Fruit fly (Drosophila melanogaster) whole organism, prepupa: ENCODE measurements around the gene CG33272.
A peak's percentile ranks its signal among the peaks of the same experiment; 100 is the strongest.

ENCODE experiments used
- Blimp-1 ChIP-seq: fragments of 200-800 bp; sonication (Bioruptor generic); optimal IDR thresholded peaks from 3 replicates; lab custom pipeline; 2017; ENCODE audit warnings: missing biosample characterization, missing genetic modification characterization, mild to moderate bottlenecking, moderate library complexity, missing genetic modification reagents
- CG10631 ChIP-seq: fragments of 200-800 bp; sonication (Bioruptor generic); optimal IDR thresholded peaks from 2 replicates; lab custom pipeline; 2016; ENCODE audit warnings: missing biosample characterization, missing genetic modification characterization
- CG10669 ChIP-seq: fragments of 200-800 bp; sonication (Bioruptor generic); optimal IDR thresholded peaks from 3 replicates; lab custom pipeline; 2018; ENCODE audit warnings: missing biosample characterization, mild to moderate bottlenecking, missing genetic modification characterization, moderate library complexity
- CG11762 ChIP-seq: fragments of 200-800 bp; sonication (Bioruptor generic); optimal IDR thresholded peaks from 3 replicates; lab custom pipeline; 2016; ENCODE audit warnings: missing biosample characterization, missing genetic modification characterization; ENCODE audit not compliant: insufficient read depth
- CG11902 ChIP-seq: fragments of 200-800 bp; sonication (Bioruptor generic); optimal IDR thresholded peaks from 3 replicates; lab custom pipeline; 2016; ENCODE audit warnings: missing biosample characterization, missing genetic modification characterization
- CG15336 ChIP-seq: fragments of 200-800 bp; sonication (Bioruptor generic); IDR thresholded peaks from 2 replicates; pipeline ENCODE4 v1.3.6; 2022; ENCODE audit warnings: missing biosample characterization, missing genetic modification characterization
- CG3032 ChIP-seq: fragments of 200-800 bp; optimal IDR thresholded peaks from 2 replicates; lab custom pipeline; 2019; ENCODE audit warnings: missing biosample characterization, mild to moderate bottlenecking, missing genetic modification characterization, moderate library complexity
- CG31627 ChIP-seq: fragments of 200-800 bp; sonication (Bioruptor generic); optimal IDR thresholded peaks from 3 replicates; lab custom pipeline; 2016; ENCODE audit warnings: missing biosample characterization, missing genetic modification characterization
- CG34406 ChIP-seq: fragments of 200-800 bp; sonication (Bioruptor generic); optimal IDR thresholded peaks from 3 replicates; lab custom pipeline; 2016; ENCODE audit warnings: missing biosample characterization, missing genetic modification characterization
- CG3919 ChIP-seq: fragments of 200-800 bp; sonication (Bioruptor generic); optimal IDR thresholded peaks from 3 replicates; lab custom pipeline; 2016; ENCODE audit warnings: missing biosample characterization, missing genetic modification characterization
- CG4318 ChIP-seq: fragments of 200-800 bp; sonication (Bioruptor generic); optimal IDR thresholded peaks from 3 replicates; lab custom pipeline; 2017; ENCODE audit warnings: missing biosample characterization, mild to moderate bottlenecking, missing genetic modification characterization
- CG6163 ChIP-seq: fragments of 200-800 bp; sonication (Bioruptor generic); IDR thresholded peaks from 3 replicates; pipeline ENCODE4 v1.3.6; 2022; ENCODE audit warnings: missing biosample characterization, missing genetic modification characterization
- CG6792 ChIP-seq: fragments of 200-800 bp; sonication (Bioruptor generic); optimal IDR thresholded peaks from 3 replicates; lab custom pipeline; 2016; ENCODE audit warnings: missing biosample characterization, missing genetic modification characterization
- CG6808 ChIP-seq: fragments of 200-800 bp; sonication (Bioruptor generic); optimal IDR thresholded peaks from 3 replicates; lab custom pipeline; 2017; ENCODE audit warnings: missing biosample characterization, missing genetic modification characterization, mild to moderate bottlenecking, moderate library complexity, missing genetic modification reagents
- CG6854 ChIP-seq: fragments of 200-800 bp; sonication (Bioruptor generic); optimal IDR thresholded peaks from 2 replicates; lab custom pipeline; 2017; ENCODE audit warnings: missing biosample characterization, mild to moderate bottlenecking, missing genetic modification characterization
- CG7368 ChIP-seq: fragments of 200-800 bp; sonication (Bioruptor generic); optimal IDR thresholded peaks from 3 replicates; lab custom pipeline; 2016; ENCODE audit warnings: missing biosample characterization, missing genetic modification characterization
- CG8119 ChIP-seq: fragments of 200-800 bp; sonication (Bioruptor generic); IDR thresholded peaks from 3 replicates; pipeline ENCODE4 v1.3.6; 2022; ENCODE audit warnings: missing biosample characterization, missing genetic modification characterization
- CG8319 ChIP-seq: fragments of 200-800 bp; sonication (Bioruptor generic); optimal IDR thresholded peaks from 3 replicates; lab custom pipeline; 2016; ENCODE audit warnings: missing biosample characterization, missing genetic modification characterization
- CG9139 ChIP-seq: fragments of 200-800 bp; sonication (Bioruptor generic); optimal IDR thresholded peaks from 3 replicates; lab custom pipeline; 2017; ENCODE audit warnings: missing biosample characterization, mild to moderate bottlenecking, missing genetic modification characterization
- Eip75B ChIP-seq: fragments of 200-800 bp; sonication (Bioruptor generic); optimal IDR thresholded peaks from 3 replicates; lab custom pipeline; 2016; ENCODE audit warnings: missing biosample characterization, missing genetic modification characterization
- Eip78C ChIP-seq: fragments of 200-800 bp; sonication (Bioruptor generic); peaks from one replicate; lab custom pipeline; 2016; ENCODE audit warnings: missing biosample characterization, missing genetic modification characterization
- Eip93F ChIP-seq: fragments of 200-800 bp; sonication (Bioruptor generic); optimal IDR thresholded peaks from 2 replicates; lab custom pipeline; 2016; ENCODE audit warnings: missing biosample characterization, mild to moderate bottlenecking, missing genetic modification characterization
- Ets21C ChIP-seq: fragments of 200-800 bp; sonication (Bioruptor generic); optimal IDR thresholded peaks from 3 replicates; lab custom pipeline; 2016; ENCODE audit warnings: missing biosample characterization, missing genetic modification characterization
- Hr38 ChIP-seq: sonication (Bioruptor generic); optimal IDR thresholded peaks from 2 replicates; lab custom pipeline; 2016; ENCODE audit warnings: missing biosample characterization, missing genetic modification characterization
- Hr39 ChIP-seq: fragments of 200-800 bp; sonication (Bioruptor generic); optimal IDR thresholded peaks from 2 replicates; lab custom pipeline; 2016; ENCODE audit warnings: missing biosample characterization, missing genetic modification characterization
- Hr4 ChIP-seq: fragments of 200-800 bp; sonication (Bioruptor generic); optimal IDR thresholded peaks from 3 replicates; lab custom pipeline; 2016; ENCODE audit warnings: missing biosample characterization, missing genetic modification characterization
- Lpt ChIP-seq: fragments of 200-800 bp; sonication (Bioruptor generic); optimal IDR thresholded peaks from 3 replicates; lab custom pipeline; 2016; ENCODE audit warnings: missing biosample characterization, missing genetic modification characterization
- Met ChIP-seq: fragments of 200-800 bp; sonication (Bioruptor generic); optimal IDR thresholded peaks from 3 replicates; lab custom pipeline; 2016; ENCODE audit warnings: missing biosample characterization, missing genetic modification characterization
- OdsH ChIP-seq: fragments of 200-800 bp; sonication (Bioruptor generic); optimal IDR thresholded peaks from 3 replicates; lab custom pipeline; 2016; ENCODE audit warnings: missing biosample characterization, missing genetic modification characterization
- Smox ChIP-seq: fragments of 200-800 bp; sonication (Bioruptor generic); optimal IDR thresholded peaks from 3 replicates; lab custom pipeline; 2016; ENCODE audit warnings: missing biosample characterization, missing genetic modification characterization
- Sox102F ChIP-seq: fragments of 200-800 bp; sonication (Bioruptor generic); optimal IDR thresholded peaks from 2 replicates; lab custom pipeline; 2016; ENCODE audit warnings: missing biosample characterization, mild to moderate bottlenecking, missing genetic modification characterization
- Sox14 ChIP-seq: fragments of 200-800 bp; sonication (Bioruptor generic); optimal IDR thresholded peaks from 3 replicates; lab custom pipeline; 2016; ENCODE audit warnings: missing biosample characterization, missing genetic modification characterization
- Sox15 ChIP-seq: fragments of 200-800 bp; sonication (Bioruptor generic); optimal IDR thresholded peaks from 3 replicates; lab custom pipeline; 2016; ENCODE audit warnings: missing biosample characterization, missing genetic modification characterization
- achi ChIP-seq: fragments of 200-800 bp; sonication (Bioruptor generic); optimal IDR thresholded peaks from 3 replicates; lab custom pipeline; 2016; ENCODE audit warnings: missing biosample characterization, missing genetic modification characterization
- acj6 ChIP-seq: fragments of 200-800 bp; sonication (Bioruptor generic); optimal IDR thresholded peaks from 3 replicates; lab custom pipeline; 2016; ENCODE audit warnings: missing biosample characterization, missing genetic modification characterization
- dac ChIP-seq: fragments of 200-800 bp; sonication (Bioruptor generic); optimal IDR thresholded peaks from 2 replicates; lab custom pipeline; 2017; ENCODE audit warnings: missing biosample characterization, mild to moderate bottlenecking, missing genetic modification characterization
- dsx ChIP-seq: fragments of 200-800 bp; optimal IDR thresholded peaks from 3 replicates; lab custom pipeline; 2019; ENCODE audit warnings: missing biosample characterization, mild to moderate bottlenecking, missing genetic modification characterization, moderate library complexity; ENCODE audit not compliant: poor library complexity, severe bottlenecking
- eg ChIP-seq: fragments of 200-800 bp; sonication (Bioruptor generic); IDR thresholded peaks from 3 replicates; pipeline ENCODE4 v1.3.6; 2022; ENCODE audit warnings: missing biosample characterization, missing genetic modification characterization
- fd85E ChIP-seq: fragments of 200-800 bp; sonication (Bioruptor generic); optimal IDR thresholded peaks from 3 replicates; lab custom pipeline; 2016; ENCODE audit warnings: missing biosample characterization, missing genetic modification characterization
- fkh ChIP-seq: fragments of 200-800 bp; sonication (Bioruptor generic); optimal IDR thresholded peaks from 3 replicates; lab custom pipeline; 2017; ENCODE audit warnings: missing biosample characterization, mild to moderate bottlenecking, missing genetic modification characterization, moderate library complexity
- lz ChIP-seq: fragments of 200-800 bp; sonication (Bioruptor generic); optimal IDR thresholded peaks from 3 replicates; lab custom pipeline; 2016; ENCODE audit warnings: missing biosample characterization, missing genetic modification characterization
- net ChIP-seq: fragments of 200-800 bp; sonication (Bioruptor generic); optimal IDR thresholded peaks from 3 replicates; lab custom pipeline; 2016; ENCODE audit warnings: missing biosample characterization, missing genetic modification characterization
- pdm3 ChIP-seq: fragments of 200-800 bp; sonication (Bioruptor generic); optimal IDR thresholded peaks from 3 replicates; lab custom pipeline; 2016; ENCODE audit warnings: missing biosample characterization, missing genetic modification characterization
- salr ChIP-seq, 2 experiments: fragments of 200-800 bp; sonication (Bioruptor generic); optimal IDR thresholded peaks; 3 replicates each; lab custom pipeline; 2016 to 2018; ENCODE audit warnings: missing biosample characterization in 2 of 2, missing genetic modification characterization in 2 of 2, mild to moderate bottlenecking in 1 of 2
- spab ChIP-seq: fragments of 200-800 bp; sonication (Bioruptor generic); optimal IDR thresholded peaks from 2 replicates; lab custom pipeline; 2017; ENCODE audit warnings: missing biosample characterization, mild to moderate bottlenecking, missing genetic modification characterization, missing genetic modification reagents
- svp ChIP-seq: fragments of 200-800 bp; sonication (Bioruptor generic); peaks from one replicate; lab custom pipeline; 2016; ENCODE audit warnings: missing biosample characterization, missing genetic modification characterization
- topi ChIP-seq: fragments of 200-800 bp; sonication (Bioruptor generic); optimal IDR thresholded peaks from 3 replicates; lab custom pipeline; 2016; ENCODE audit warnings: missing biosample characterization, missing genetic modification characterization
- vri ChIP-seq: fragments of 200-800 bp; sonication (Bioruptor generic); optimal IDR thresholded peaks from 3 replicates; lab custom pipeline; 2016; ENCODE audit warnings: missing biosample characterization, mild to moderate bottlenecking, missing genetic modification characterization

CG33272 gene

dm6 chr3L:11539511-11540329, 29.3 kb upstream of the CG33272 start:
- no peak for TF ChIP-seq CG11762 (GFP tag; lab: Kevin White, UChicago)
- no peak for TF ChIP-seq vri (GFP tag; lab: Kevin White, UChicago)
- TF ChIP-seq CG31627, result no peak
- TF ChIP-seq CG3919, result no peak
- TF ChIP-seq CG11902 (GFP tag; lab: Kevin White, UChicago), result no peak
- no peak for TF ChIP-seq Hr4
- no peak for TF ChIP-seq CG6792 (GFP tag; lab: Kevin White, UChicago)
- no peak for TF ChIP-seq Hr38 (GFP tag; lab: Kevin White, UChicago)

DNA sequence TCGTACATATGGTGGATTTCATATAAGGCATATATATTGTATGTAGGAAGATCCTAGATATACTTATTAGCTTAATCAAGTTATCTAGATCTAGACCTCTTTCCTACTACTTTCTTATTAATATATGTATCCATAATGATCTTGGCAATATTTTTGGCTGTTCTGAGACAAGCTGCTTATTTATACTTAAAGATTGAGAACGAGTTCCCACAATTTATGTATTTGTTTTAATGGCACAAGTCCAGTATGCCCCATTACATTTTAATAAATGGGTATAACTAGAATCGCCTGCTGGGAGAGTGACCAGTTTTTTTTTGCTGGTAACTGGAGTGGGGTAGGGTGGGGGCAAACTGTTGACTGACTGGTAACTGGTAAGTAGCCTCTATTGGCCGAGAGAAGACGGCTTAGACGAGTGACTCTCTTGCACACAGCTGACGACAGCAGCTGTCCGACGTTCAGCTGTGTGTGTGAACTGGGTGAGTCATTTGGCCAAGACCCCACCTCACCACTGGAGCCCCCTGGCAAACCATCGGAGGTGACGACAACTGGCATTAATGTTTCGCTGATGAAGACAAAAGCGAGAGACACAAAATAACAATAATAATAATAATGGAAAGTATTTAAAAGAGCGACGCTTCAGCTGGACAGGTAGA, 26.5 kb upstream of the CG33272 start:
- no peak for TF ChIP-seq CG6854
- no peak for TF ChIP-seq CG7368 (GFP tag; lab: Kevin White, UChicago)
- no peak for TF ChIP-seq dsx (GFP tag; lab: Kevin White, UChicago)
- TF ChIP-seq CG6808 (GFP tag; lab: Kevin White, UChicago), result no peak
- no peak for TF ChIP-seq Hr39 (GFP tag; lab: Kevin White, UChicago)
- no peak for TF ChIP-seq Ets21C
- peak; percentile 73 for TF ChIP-seq CG15336 (GFP tag; lab: Robert Waterston, UW)
- peak; percentile 45 for TF ChIP-seq dac
- TF ChIP-seq svp, result peak; percentile 41
- TF ChIP-seq Blimp-1 (GFP tag; lab: Kevin White, UChicago), result no peak
- TF ChIP-seq fkh (GFP tag; lab: Kevin White, UChicago), result peak; percentile 47
- TF ChIP-seq achi (GFP tag; lab: Kevin White, UChicago), result peak; percentile 10
- no peak for TF ChIP-seq Met (GFP tag; lab: Kevin White, UChicago)
- TF ChIP-seq OdsH (GFP tag; lab: Kevin White, UChicago), result peak; percentile 48
- no peak for TF ChIP-seq CG6163 (GFP tag; lab: Robert Waterston, UW)
- no peak for TF ChIP-seq CG3032
- TF ChIP-seq Eip93F (GFP tag; lab: Kevin White, UChicago), result no peak
- TF ChIP-seq Sox15 (GFP tag; lab: Kevin White, UChicago), result no peak
- TF ChIP-seq CG8119 (GFP tag; lab: Robert Waterston, UW), result peak; percentile 68
- TF ChIP-seq CG11762 (GFP tag; lab: Kevin White, UChicago), result no peak
- peak; percentile 19 for TF ChIP-seq CG10631 (GFP tag; lab: Kevin White, UChicago)
- peak; percentile 59; the same call in 2 of the 3 replicates for TF ChIP-seq eg (GFP tag; lab: Robert Waterston, UW)
- peak; percentile 22 for TF ChIP-seq lz (GFP tag; lab: Kevin White, UChicago)
- TF ChIP-seq acj6, result peak; percentile 15
- TF ChIP-seq Lpt, result peak; percentile 46
- TF ChIP-seq Hr4, result peak; percentile 64
- TF ChIP-seq net, result no peak
- TF ChIP-seq fd85E, result no peak
- TF ChIP-seq CG10669, result no peak
- TF ChIP-seq CG4318 (GFP tag; lab: Kevin White, UChicago), result peak; percentile 54
- no peak for TF ChIP-seq CG11902 (GFP tag; lab: Kevin White, UChicago)
- TF ChIP-seq topi (GFP tag; lab: Kevin White, UChicago), result no peak
- no peak for TF ChIP-seq Smox (GFP tag; lab: Kevin White, UChicago)
- TF ChIP-seq Eip75B (GFP tag; lab: Kevin White, UChicago), result no peak
- TF ChIP-seq Sox14, result peak; percentile 20
- TF ChIP-seq pdm3 (GFP tag; lab: Kevin White, UChicago), result peak; percentile 20
- no peak for TF ChIP-seq salr (GFP tag; optimal IDR thresholded peaks at IDR 0.05; lab: Kevin White, UChicago)
- TF ChIP-seq spab (GFP tag; lab: Kevin White, UChicago), result no peak
- no peak for TF ChIP-seq CG9139
- no peak for TF ChIP-seq CG6792 (GFP tag; lab: Kevin White, UChicago)
- TF ChIP-seq CG3919, result peak; percentile 15
- no peak for TF ChIP-seq CG8319 (GFP tag; lab: Kevin White, UChicago)
- TF ChIP-seq CG34406 (GFP tag; lab: Kevin White, UChicago), result no peak
- peak; percentile 68 for TF ChIP-seq Eip78C (GFP tag; lab: Kevin White, UChicago)
- TF ChIP-seq Sox102F (GFP tag; lab: Kevin White, UChicago), result no peak
